Worm (Caenorhabditis elegans): ENCODE data around the gene C24H11.2.
"Not testable (repeated sequence)": the region's sequence is repeated elsewhere in the genome, so short reads cannot be mapped to it uniquely, and the experiment has no call there.

Gene C24H11.2

DNA sequence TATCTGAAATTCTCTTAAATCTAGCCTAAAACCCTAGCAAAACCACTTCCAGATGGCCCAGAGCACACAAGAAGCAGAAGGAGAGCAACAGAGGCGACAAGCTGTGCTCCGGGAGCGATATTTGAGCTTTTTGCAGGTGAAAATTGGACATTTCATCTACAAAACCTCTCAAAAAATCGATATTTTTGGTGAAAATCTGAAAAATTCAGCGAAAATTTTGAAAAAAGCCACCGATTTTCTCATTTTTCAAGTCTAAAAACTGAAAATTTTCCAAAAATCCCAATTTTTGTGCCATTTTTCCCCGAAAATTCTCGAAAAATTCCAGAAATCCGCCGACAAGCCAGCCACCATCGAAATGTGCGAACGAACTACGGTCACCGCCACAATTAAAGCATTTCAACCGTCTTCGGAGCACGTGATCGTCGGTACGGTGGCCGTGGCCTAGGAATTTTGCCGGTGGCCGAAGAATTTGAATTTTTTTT, 11.9 kb downstream of the C24H11.2 start, which contains the start of gene C24H11.5:
TSS of gene C24H11.5 (plus strand) at position 51 of the 482 bp plus-strand sequence.
- TF ChIP-seq mep-1 (tag; optimal IDR thresholded peaks at IDR 0.05), result no peak
- TF ChIP-seq nhr-237 (tag; optimal IDR thresholded peaks at IDR 0.05), result no peak
- no peak for TF ChIP-seq sem-2 (GFP tag; optimal IDR thresholded peaks at IDR 0.05)
- no peak for TF ChIP-seq ztf-11 (tag; optimal IDR thresholded peaks at IDR 0.05)
- no peak for TF ChIP-seq drap-1 (GFP tag; optimal IDR thresholded peaks at IDR 0.05)
- no peak for TF ChIP-seq zip-8 (tag; optimal IDR thresholded peaks at IDR 0.05)
- no peak for TF ChIP-seq nhr-76 (tag; optimal IDR thresholded peaks at IDR 0.05)
- no peak for TF ChIP-seq elt-1 (tag; optimal IDR thresholded peaks at IDR 0.05; ENCODE audit: borderline replicate concordance, insufficient read depth)

DNA sequence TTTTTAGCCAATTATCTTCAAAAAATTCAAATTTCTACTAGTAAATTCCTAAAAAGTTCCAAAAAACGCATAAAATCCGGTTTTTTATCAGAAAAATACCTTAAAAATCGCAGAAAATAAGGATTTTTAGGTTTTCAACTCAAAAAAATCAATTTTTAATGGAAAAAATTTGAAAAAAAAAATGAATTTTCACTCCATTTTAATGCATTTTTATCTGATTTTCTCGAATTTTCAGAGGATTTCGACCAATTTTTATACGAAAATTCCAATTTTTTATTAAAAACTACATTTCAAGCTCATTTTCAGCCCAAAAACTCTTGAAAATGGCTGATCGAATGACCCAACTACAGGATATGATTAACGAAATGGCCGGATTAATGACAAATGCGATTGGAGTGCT, 14.8 kb downstream of the C24H11.2 start, which contains the start of gene mdt-21:
TSS of gene mdt-21 (plus strand) at position 301 of the 400 bp plus-strand sequence.
- TF ChIP-seq ztf-11 (tag; optimal IDR thresholded peaks at IDR 0.05) (no peak), mls-2 (tag; optimal IDR thresholded peaks at IDR 0.05) (no peak), unc-120 (tag; optimal IDR thresholded peaks at IDR 0.05; ENCODE audit: poor library complexity, severe bottlenecking) (no peak), nhr-12 (tag; optimal IDR thresholded peaks at IDR 0.05) (no peak), drap-1 (GFP tag; optimal IDR thresholded peaks at IDR 0.05) (no peak), pha-4 (tag; optimal IDR thresholded peaks at IDR 0.05) (no peak), mep-1 (tag; optimal IDR thresholded peaks at IDR 0.05) (no peak), unc-39 (tag; optimal IDR thresholded peaks at IDR 0.05) (no peak), unc-62 (GFP tag; optimal IDR thresholded peaks at IDR 0.05) (no peak), nhr-28 (tag; optimal IDR thresholded peaks at IDR 0.05) (no peak), ces-1 (GFP tag; optimal IDR thresholded peaks at IDR 0.05) (no peak), ceh-39 (tag; optimal IDR thresholded peaks at IDR 0.05) (no peak)

DNA sequence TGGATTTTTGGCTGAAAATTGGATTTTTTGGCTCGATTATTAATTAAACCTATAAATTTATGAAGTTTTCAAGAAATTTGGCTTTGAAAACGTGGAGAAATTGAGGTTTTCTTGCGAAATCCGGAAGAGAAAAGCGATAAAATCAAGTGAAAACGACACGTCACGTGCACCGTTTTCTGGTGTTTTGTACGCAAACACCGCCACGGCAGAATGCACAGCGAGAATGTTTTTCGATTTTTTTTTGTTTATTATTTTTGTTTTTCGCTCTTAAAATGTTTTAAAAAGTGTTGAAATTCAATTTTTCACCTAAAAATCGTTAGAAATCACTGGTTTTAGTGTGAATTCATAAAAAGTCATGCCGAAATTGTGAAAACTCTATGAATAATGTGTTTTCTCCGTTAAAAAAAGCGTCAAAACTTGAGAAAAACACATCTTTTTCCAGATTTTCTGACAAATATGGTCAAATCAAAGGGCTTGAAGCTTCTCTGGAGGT, 17.6 kb downstream of the C24H11.2 start, which contains the start of gene immp-1:
TSS of gene immp-1 (plus strand) at position 443 of the 493 bp plus-strand sequence.
- TF ChIP-seq drap-1 (GFP tag; optimal IDR thresholded peaks at IDR 0.05) (no peak), nhr-237 (tag; optimal IDR thresholded peaks at IDR 0.05) (no peak), blmp-1 (tag; optimal IDR thresholded peaks at IDR 0.05) (peak; percentile 71), lsy-2 (tag; optimal IDR thresholded peaks at IDR 0.05) (peak; percentile 19), ztf-11 (tag; optimal IDR thresholded peaks at IDR 0.05) (no peak), ces-1 (GFP tag; optimal IDR thresholded peaks at IDR 0.05) (peak; percentile 16)

DNA sequence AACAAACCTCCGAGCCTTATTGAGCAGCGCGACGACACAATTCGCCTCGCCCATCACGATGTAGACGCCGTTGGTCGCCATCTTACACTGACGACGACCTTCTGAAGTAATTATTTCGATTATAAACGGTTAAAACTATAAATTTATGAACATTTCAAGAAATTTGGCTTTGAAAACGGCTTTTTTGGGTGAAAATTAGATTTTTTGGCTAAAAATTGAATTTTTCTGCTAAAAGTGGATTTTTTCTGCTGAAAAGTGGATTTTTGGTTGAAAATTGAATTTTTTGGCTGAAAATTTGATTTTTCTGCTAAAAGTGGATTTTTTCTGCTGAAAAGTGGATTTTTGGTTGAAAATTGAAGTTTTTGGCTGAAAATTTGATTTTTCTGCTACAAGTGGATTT, 18.6 kb downstream of the C24H11.2 start, which contains the start of gene gbf-1:
TSS of gene gbf-1 (minus strand) at position 101 of the 400 bp plus-strand sequence.
- TF ChIP-seq ceh-83 (GFP tag; optimal IDR thresholded peaks at IDR 0.05); tbx-8 (GFP tag; optimal IDR thresholded peaks at IDR 0.05); ceh-39 (tag; optimal IDR thresholded peaks at IDR 0.05): not testable (repeated sequence)

DNA sequence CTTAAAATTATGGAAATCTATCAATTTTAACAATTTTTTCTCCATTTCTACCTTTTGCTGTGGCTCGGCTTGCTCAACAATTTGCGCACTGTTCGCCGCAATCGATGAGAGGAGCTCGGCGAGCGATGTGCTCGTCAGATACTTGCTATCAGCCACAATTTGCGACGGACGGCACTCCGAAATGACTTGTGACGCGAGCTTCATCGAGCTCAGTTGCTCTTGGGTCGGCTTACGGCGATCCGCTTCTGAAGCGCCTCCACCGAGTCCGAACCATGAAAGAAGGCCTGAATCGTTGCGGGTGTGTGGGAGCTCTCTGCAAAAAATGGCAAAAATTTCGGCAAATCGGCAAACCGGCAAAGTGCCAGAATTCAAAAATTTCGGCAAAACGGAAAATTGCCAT, 31.5 kb downstream of the C24H11.2 start:
- TF ChIP-seq ceh-83 (GFP tag; optimal IDR thresholded peaks at IDR 0.05), result no peak
- no peak for TF ChIP-seq zip-8 (tag; optimal IDR thresholded peaks at IDR 0.05)
- no peak for TF ChIP-seq pha-4 (tag; optimal IDR thresholded peaks at IDR 0.05)
- no peak for TF ChIP-seq lin-32 (GFP tag; optimal IDR thresholded peaks at IDR 0.05)
- no peak for TF ChIP-seq M03D4.4 (tag; optimal IDR thresholded peaks at IDR 0.05)
- TF ChIP-seq elt-1 (tag; optimal IDR thresholded peaks at IDR 0.05; ENCODE audit: borderline replicate concordance, insufficient read depth), result no peak

DNA sequence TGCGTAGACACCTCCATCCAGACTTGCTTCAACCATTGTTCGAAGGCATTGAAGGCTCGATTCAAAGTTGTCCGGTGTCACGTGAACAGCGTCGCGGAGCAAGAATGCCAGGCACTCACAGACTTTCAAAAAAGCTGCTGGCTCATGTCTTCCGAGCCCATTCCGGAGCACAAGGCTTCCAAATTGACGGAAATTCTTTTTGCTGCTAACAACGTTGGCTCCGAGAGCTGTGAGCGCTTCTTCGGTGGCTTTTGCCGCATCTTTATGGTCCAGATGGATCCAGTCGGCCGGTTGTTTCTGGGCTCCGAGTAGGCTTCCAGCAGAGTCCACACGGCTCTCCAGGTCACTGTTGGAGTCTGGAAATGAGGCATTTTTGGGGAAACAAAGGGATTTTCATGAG, 34.3 kb downstream of the C24H11.2 start:
- no peak for TF ChIP-seq unc-39 (tag; optimal IDR thresholded peaks at IDR 0.05)
- TF ChIP-seq flh-1 (GFP tag; optimal IDR thresholded peaks at IDR 0.05), result no peak
- no peak for TF ChIP-seq ceh-43 (GFP tag; optimal IDR thresholded peaks at IDR 0.05)

DNA sequence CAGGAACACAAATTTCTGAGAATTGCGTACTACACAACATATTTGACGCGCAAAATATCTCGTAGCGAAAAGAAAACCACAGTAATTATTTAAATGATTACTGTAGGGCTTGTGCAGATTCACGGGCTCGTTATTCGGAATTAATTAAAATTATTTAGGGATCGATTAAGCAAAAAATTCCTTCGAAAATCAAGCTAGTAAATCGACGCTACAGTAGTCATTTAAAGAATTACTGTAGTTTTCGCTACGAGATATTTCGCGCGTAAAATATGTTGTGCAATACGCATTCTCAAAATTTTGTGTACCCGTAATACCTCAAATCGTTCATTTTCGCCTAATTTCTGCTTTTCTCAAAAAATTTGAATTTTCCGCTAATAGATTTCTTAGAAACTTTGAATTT, 41.3 kb downstream of the C24H11.2 start:
- TF ChIP-seq sptf-1 (tag; optimal IDR thresholded peaks at IDR 0.05), result no peak
- TF ChIP-seq bed-3 (GFP tag; optimal IDR thresholded peaks at IDR 0.05), result no peak
- TF ChIP-seq drap-1 (GFP tag; optimal IDR thresholded peaks at IDR 0.05), result no peak
- no peak for TF ChIP-seq lin-32 (GFP tag; optimal IDR thresholded peaks at IDR 0.05)
- TF ChIP-seq ceh-83 (GFP tag; optimal IDR thresholded peaks at IDR 0.05), result no peak
- no peak for TF ChIP-seq unc-39 (tag; optimal IDR thresholded peaks at IDR 0.05)
- no peak for TF ChIP-seq flh-1 (GFP tag; optimal IDR thresholded peaks at IDR 0.05)
- TF ChIP-seq nhr-12 (tag; optimal IDR thresholded peaks at IDR 0.05), result no peak
- no peak for TF ChIP-seq hlh-1 (tag; optimal IDR thresholded peaks at IDR 0.05)
- TF ChIP-seq elt-1 (tag; optimal IDR thresholded peaks at IDR 0.05; ENCODE audit: borderline replicate concordance, insufficient read depth), result no peak
- no peak for TF ChIP-seq cnd-1 (tag; optimal IDR thresholded peaks at IDR 0.05)
- TF ChIP-seq lsy-2 (tag; optimal IDR thresholded peaks at IDR 0.05), result no peak
- TF ChIP-seq unc-62 (GFP tag; optimal IDR thresholded peaks at IDR 0.05), result no peak
- TF ChIP-seq nhr-2 (tag; optimal IDR thresholded peaks at IDR 0.05), result no peak

Data from whole organism, mixed stage, embryonic.